Worm (Caenorhabditis elegans) whole organism, L2 larva: ENCODE data around the gene sna-3.

Experiments
- F13H6.1 ChIP-seq: sonication (generic microtip); optimal IDR thresholded peaks from 2 replicates; lab custom pipeline; 2016; ENCODE audit warnings: missing genetic modification characterization, missing compliant biosample characterization
- ama-1 ChIP-seq: fragments of 150-350 bp; optimal IDR thresholded peaks from 2 replicates; lab custom pipeline; 2018; ENCODE audit warnings: inconsistent platforms
- elt-3 ChIP-seq: sonication (generic microtip); optimal IDR thresholded peaks from 2 replicates; lab custom pipeline; 2017; ENCODE audit warnings: missing biosample characterization, missing genetic modification characterization
- lin-11 ChIP-seq: fragments of 150-350 bp; sonication (generic microtip); optimal IDR thresholded peaks from 2 replicates; lab custom pipeline; 2014; ENCODE audit warnings: missing biosample characterization, missing genetic modification characterization, inconsistent platforms, mixed read lengths
- lsy-2 ChIP-seq, 2 experiments: fragments of 150-350 bp in 1 of 2; sonication (generic microtip) in 1 of 2; optimal IDR thresholded peaks; 2 replicates each; lab custom pipeline; 2014 to 2017; ENCODE audit warnings: missing biosample characterization in 2 of 2, missing genetic modification characterization in 2 of 2
- mdl-1 ChIP-seq, 2 experiments: fragments of 150-350 bp in 1 of 2; sonication (generic microtip) in 1 of 2; optimal IDR thresholded peaks; 2 replicates each; lab custom pipeline; 2017; ENCODE audit warnings: missing biosample characterization in 2 of 2, missing genetic modification characterization in 2 of 2
- nhr-12 ChIP-seq: fragments of 150-350 bp; optimal IDR thresholded peaks from 2 replicates; lab custom pipeline; 2014; ENCODE audit warnings: missing biosample characterization, missing genetic modification characterization
- nhr-77 ChIP-seq: fragments of 150-350 bp; optimal IDR thresholded peaks from 2 replicates; lab custom pipeline; 2014; ENCODE audit warnings: missing biosample characterization, missing genetic modification characterization
- skn-1 ChIP-seq: sonication (generic microtip); optimal IDR thresholded peaks from 2 replicates; lab custom pipeline; 2017; ENCODE audit warnings: missing biosample characterization, missing genetic modification characterization
- snpc-4 ChIP-seq: fragments of 150-350 bp; optimal IDR thresholded peaks from 2 replicates; lab custom pipeline; 2014; ENCODE audit warnings: missing biosample characterization, missing genetic modification characterization
- unc-62 ChIP-seq: fragments of 150-350 bp; optimal IDR thresholded peaks from 2 replicates; lab custom pipeline; 2014; ENCODE audit warnings: missing biosample characterization, missing genetic modification reagents, missing genetic modification characterization

- TF ChIP-seq elt-3 (tag; lab: Kevin White, UChicago) (no peak), F13H6.1 (tag; lab: Kevin White, UChicago) (peak; percentile 64), nhr-77 (no peak), lsy-2 (tag; optimal IDR thresholded peaks at IDR 0.05; lab: Kevin White, UChicago) (peak; percentile 68 to 92), lin-11 (tag; lab: Kevin White, UChicago) (peak; percentile 82), nhr-12 (tag; lab: Kevin White, UChicago) (no peak), ama-1 (no peak), unc-62 (GFP tag; lab: Kevin White, UChicago) (no peak), skn-1 (tag; lab: Kevin White, UChicago) (no peak), mdl-1 (tag; optimal IDR thresholded peaks at IDR 0.05; lab: Kevin White, UChicago) (no peak), snpc-4 (tag; lab: Kevin White, UChicago) (peak; percentile 63)
Observed at ce11 chrIII:6206161-6206853, at the start of gene sna-3, which contains the start of gene rps-3.
